Worm (Caenorhabditis elegans) whole organism, L4 larva: ENCODE results near the gene nhr-11.
A peak's percentile ranks its signal among the peaks of the same experiment; 100 is the strongest.

ENCODE experiments used
- F37D6.2 ChIP-seq: sonication (generic microtip); optimal IDR thresholded peaks from 2 replicates; lab custom pipeline; 2016; ENCODE audit warnings: mild to moderate bottlenecking, missing genetic modification characterization, missing compliant biosample characterization
- F44E2.7 ChIP-seq: fragments of 200-800 bp; sonication (Bioruptor generic); IDR thresholded peaks from 2 replicates; pipeline ENCODE4 v2.1.2; 2022; ENCODE audit warnings: missing genetic modification characterization, missing compliant biosample characterization
- ZK337.2 ChIP-seq: fragments of 200-800 bp; sonication (Bioruptor generic); IDR thresholded peaks from 2 replicates; pipeline ENCODE4 v1.3.6; 2022; ENCODE audit warnings: missing genetic modification reagents, missing genetic modification characterization, missing compliant biosample characterization
- aly-2 ChIP-seq: sonication (generic microtip); optimal IDR thresholded peaks from 2 replicates; lab custom pipeline; 2018; ENCODE audit warnings: missing biosample characterization, missing genetic modification characterization
- ceh-62 ChIP-seq: sonication (generic microtip); optimal IDR thresholded peaks from 2 replicates; lab custom pipeline; 2017; ENCODE audit warnings: missing biosample characterization, missing genetic modification characterization
- ces-1 ChIP-seq: fragments of 150-350 bp; sonication (generic microtip); optimal IDR thresholded peaks from 4 replicates; lab custom pipeline; 2014; ENCODE audit warnings: missing biosample characterization, missing genetic modification reagents, missing genetic modification characterization
- cey-2 ChIP-seq: sonication (generic microtip); optimal IDR thresholded peaks from 3 replicates; lab custom pipeline; 2017; ENCODE audit warnings: missing genetic modification characterization, mild to moderate bottlenecking, missing compliant biosample characterization, antibody characterized with exemption, borderline replicate concordance; ENCODE audit not compliant: insufficient read depth
- ctbp-1 ChIP-seq: fragments of 200-800 bp; sonication (Bioruptor generic); IDR thresholded peaks from 2 replicates; pipeline ENCODE4 v1.3.6; 2022; ENCODE audit warnings: missing genetic modification reagents, missing genetic modification characterization, missing compliant biosample characterization
- daf-19 ChIP-seq: fragments of 200-800 bp; sonication (Bioruptor generic); conservative IDR thresholded peaks from 2 replicates; pipeline ENCODE4 v1.3.6; 2022; ENCODE audit warnings: missing genetic modification characterization, missing compliant biosample characterization
- dmd-6 ChIP-seq: fragments of 200-800 bp; sonication (Bioruptor generic); IDR thresholded peaks from 2 replicates; pipeline ENCODE4 v1.3.6; 2022; ENCODE audit warnings: missing genetic modification reagents, missing genetic modification characterization, missing compliant biosample characterization
- dmd-8 ChIP-seq: fragments of 200-800 bp; sonication (Bioruptor generic); IDR thresholded peaks from 2 replicates; pipeline ENCODE4 v1.3.6; 2022; ENCODE audit warnings: missing genetic modification characterization, missing compliant biosample characterization
- duxl-1 ChIP-seq: sonication (generic microtip); optimal IDR thresholded peaks from 2 replicates; lab custom pipeline; 2016; ENCODE audit warnings: mild to moderate bottlenecking, missing genetic modification characterization, moderate library complexity, missing compliant biosample characterization; ENCODE audit not compliant: poor library complexity
- egl-27 ChIP-seq: sonication (generic microtip); optimal IDR thresholded peaks from 3 replicates; lab custom pipeline; 2017; ENCODE audit warnings: missing biosample characterization, missing genetic modification reagents, missing genetic modification characterization
- hif-1 ChIP-seq, 2 experiments: sonication (generic microtip); optimal IDR thresholded peaks; 2 replicates each; lab custom pipeline; 2016 to 2017; ENCODE audit warnings: missing compliant biosample characterization in 2 of 2, missing genetic modification characterization in 2 of 2, missing genetic modification reagents in 2 of 2, missing genotype in 2 of 2, mild to moderate bottlenecking in 1 of 2
- lsy-2 ChIP-seq, 2 experiments: fragments of 150-350 bp in 1 of 2; sonication (generic microtip) in 1 of 2; optimal IDR thresholded peaks; 2 replicates each; lab custom pipeline; 2014 to 2017; ENCODE audit warnings: missing biosample characterization in 2 of 2, missing genetic modification characterization in 2 of 2
- mep-1 ChIP-seq: fragments of 150-350 bp; sonication (generic microtip); optimal IDR thresholded peaks from 3 replicates; lab custom pipeline; 2014; ENCODE audit warnings: missing biosample characterization, missing genetic modification characterization
- mes-2 ChIP-seq: sonication (generic microtip); optimal IDR thresholded peaks from 2 replicates; lab custom pipeline; 2016; ENCODE audit warnings: missing genotype, mild to moderate bottlenecking, missing genetic modification characterization, missing compliant biosample characterization; ENCODE audit not compliant: poor library complexity, severe bottlenecking
- mxl-2 ChIP-seq: fragments of 200-800 bp; sonication (Bioruptor generic); conservative IDR thresholded peaks from 2 replicates; pipeline ENCODE4 v1.3.6; 2022; ENCODE audit warnings: missing genetic modification reagents, missing genetic modification characterization, missing compliant biosample characterization
- nhr-111 ChIP-seq: fragments of 200-800 bp; sonication (Bioruptor generic); optimal IDR thresholded peaks from 2 replicates; lab custom pipeline; 2018; ENCODE audit warnings: mild to moderate bottlenecking, missing genetic modification characterization, missing compliant biosample characterization
- nhr-28 ChIP-seq: fragments of 150-350 bp; optimal IDR thresholded peaks from 2 replicates; lab custom pipeline; 2014; ENCODE audit warnings: missing biosample characterization, missing genetic modification characterization
- pha-4 ChIP-seq, 2 experiments: fragments of 150-350 bp in 1 of 2; fragments of 200-800 bp in 1 of 2; sonication (Bioruptor generic) in 1 of 2; IDR thresholded peaks in 1 of 2; optimal IDR thresholded peaks in 1 of 2; 2 replicates each; pipeline versions ENCODE4 v1.3.6 to Lab custom; 2014 to 2022; ENCODE audit warnings: missing genetic modification characterization in 2 of 2, missing genetic modification reagents in 2 of 2, missing biosample characterization in 1 of 2, missing compliant biosample characterization in 1 of 2
- php-3 ChIP-seq: fragments of 200-800 bp; sonication (Bioruptor generic); IDR thresholded peaks from 2 replicates; pipeline ENCODE4 v1.3.6; 2022; ENCODE audit warnings: missing genetic modification reagents, missing genetic modification characterization, missing compliant biosample characterization
- pqm-1 ChIP-seq: sonication (generic microtip); optimal IDR thresholded peaks from 2 replicates; lab custom pipeline; 2017; ENCODE audit warnings: missing biosample characterization, missing genetic modification characterization
- saeg-2 ChIP-seq: fragments of 200-800 bp; sonication (Bioruptor generic); IDR thresholded peaks from 2 replicates; pipeline ENCODE4 v1.3.6; 2022; ENCODE audit warnings: missing genetic modification reagents, missing genetic modification characterization, missing compliant biosample characterization
- snpc-4 ChIP-seq: fragments of 150-350 bp; optimal IDR thresholded peaks from 2 replicates; lab custom pipeline; 2014; ENCODE audit warnings: missing biosample characterization, missing genetic modification characterization
- spr-1 ChIP-seq: sonication (generic microtip); optimal IDR thresholded peaks from 2 replicates; lab custom pipeline; 2016; ENCODE audit warnings: mild to moderate bottlenecking, missing genetic modification characterization, missing compliant biosample characterization
- tag-97 ChIP-seq: fragments of 200-800 bp; sonication (Bioruptor generic); IDR thresholded peaks from 2 replicates; pipeline ENCODE4 v1.3.6; 2022; ENCODE audit warnings: missing genetic modification characterization, missing compliant biosample characterization
- tra-1 ChIP-seq: fragments of 200-800 bp; sonication (Bioruptor generic); IDR thresholded peaks from 2 replicates; pipeline ENCODE4 v1.3.6; 2022; ENCODE audit warnings: missing genetic modification reagents, missing genetic modification characterization, missing compliant biosample characterization
- unc-39 ChIP-seq: sonication (generic microtip); optimal IDR thresholded peaks from 2 replicates; lab custom pipeline; 2017; ENCODE audit warnings: missing biosample characterization, missing genetic modification characterization
- zfp-3 ChIP-seq: fragments of 200-800 bp; sonication (Bioruptor generic); conservative IDR thresholded peaks from 2 replicates; pipeline ENCODE4 v1.3.6; 2022; ENCODE audit warnings: missing genetic modification reagents, missing genetic modification characterization, missing compliant biosample characterization
- zip-11 ChIP-seq: fragments of 200-800 bp; sonication (Bioruptor generic); IDR thresholded peaks from 2 replicates; pipeline ENCODE4 v1.3.6; 2022; ENCODE audit warnings: missing genetic modification characterization, missing compliant biosample characterization
- ztf-11 ChIP-seq: fragments of 150-350 bp; optimal IDR thresholded peaks from 2 replicates; lab custom pipeline; 2014; ENCODE audit warnings: missing biosample characterization, missing genetic modification characterization

The nhr-11 gene

DNA sequence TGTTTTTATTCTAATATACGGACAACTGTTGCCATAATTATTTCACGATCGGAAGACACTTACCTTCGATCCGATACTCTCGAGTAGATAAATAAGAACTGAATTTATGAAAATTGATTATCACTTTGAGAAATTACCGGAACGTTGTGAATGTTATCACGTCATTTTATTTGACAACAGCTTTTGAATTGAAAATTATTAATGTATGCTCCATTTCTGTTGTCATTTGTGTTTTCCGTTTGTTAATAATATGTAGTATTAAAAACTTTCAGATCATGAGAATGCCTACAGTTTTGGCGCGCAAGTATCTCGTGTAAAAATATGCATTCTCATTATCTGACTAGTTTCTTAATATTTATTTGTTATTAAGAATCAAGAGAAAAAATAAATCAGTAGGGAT is 35.5 kb upstream of the nhr-11 start, which contains the start of gene C53D6.10:
C53D6.10 (minus strand) TSS at position 101 of the 400 bp plus-strand sequence.
- TF ChIP-seq php-3 (no peak), ZK337.2 (no peak), ces-1 (GFP tag; lab: Kevin White, UChicago) (no peak), mxl-2 (GFP tag; lab: Robert Waterston, UW) (no peak), ctbp-1 (GFP tag; lab: Robert Waterston, UW) (no peak), lsy-2 (tag; optimal IDR thresholded peaks at IDR 0.05; lab: Kevin White, UChicago) (no peak), dmd-8 (GFP tag; lab: Robert Waterston, UW) (no peak), daf-19 (GFP tag; lab: Robert Waterston, UW) (no peak), tag-97 (GFP tag; lab: Robert Waterston, UW) (no peak), mes-2 (tag; lab: Kevin White, UChicago) (no peak), zip-11 (GFP tag; lab: Robert Waterston, UW) (no peak), ceh-62 (no peak), pqm-1 (no peak)

- TF ChIP-seq ceh-62 (no peak), mes-2 (tag; lab: Kevin White, UChicago) (no peak), spr-1 (tag; lab: Kevin White, UChicago) (no peak), saeg-2 (GFP tag; lab: Robert Waterston, UW) (no peak), snpc-4 (tag; lab: Kevin White, UChicago) (no peak)
Observed at ce11 chrIV:9037063-9037462, 32.7 kb upstream of the nhr-11 start, which contains the start of gene C53D6.7. C53D6.7 (minus strand) TSS chrIV:9037163.

ce11 chrIV:9040393-9040792 is 29.4 kb upstream of the nhr-11 start, which contains the start of gene Y73F4A.3:
Y73F4A.3 (minus strand) TSS chrIV:9040493.
- TF ChIP-seq dmd-6 = no peak
- TF ChIP-seq mes-2 (tag; lab: Kevin White, UChicago) = no peak
- no peak for TF ChIP-seq unc-39 (tag; lab: Kevin White, UChicago)
- TF ChIP-seq aly-2 = no peak
- TF ChIP-seq pqm-1 = no peak
- no peak for TF ChIP-seq zfp-3
- TF ChIP-seq F44E2.7 (GFP tag; lab: Robert Waterston, UW) = no peak
- TF ChIP-seq pha-4 (GFP tag; IDR thresholded peaks at IDR 0.05; lab: Robert Waterston, UW) = no peak
- no peak for TF ChIP-seq pha-4 (tag; optimal IDR thresholded peaks at IDR 0.05; lab: Kevin White, UChicago)
- no peak for TF ChIP-seq nhr-111 (GFP tag; lab: Kevin White, UChicago)
- TF ChIP-seq cey-2 (tag; lab: Kevin White, UChicago) = no peak
- no peak for TF ChIP-seq nhr-28 (tag; lab: Kevin White, UChicago)
- no peak for TF ChIP-seq tra-1 (GFP tag; lab: Robert Waterston, UW)
- no peak for TF ChIP-seq ctbp-1 (GFP tag; lab: Robert Waterston, UW)
- TF ChIP-seq duxl-1 (tag; lab: Kevin White, UChicago) = no peak
- no peak for TF ChIP-seq mep-1 (tag; lab: Kevin White, UChicago)
- TF ChIP-seq egl-27 = no peak
- TF ChIP-seq hif-1 (tag; optimal IDR thresholded peaks at IDR 0.05; lab: Kevin White, UChicago) = no peak
- TF ChIP-seq, all 104 proteins: peak for 0

DNA sequence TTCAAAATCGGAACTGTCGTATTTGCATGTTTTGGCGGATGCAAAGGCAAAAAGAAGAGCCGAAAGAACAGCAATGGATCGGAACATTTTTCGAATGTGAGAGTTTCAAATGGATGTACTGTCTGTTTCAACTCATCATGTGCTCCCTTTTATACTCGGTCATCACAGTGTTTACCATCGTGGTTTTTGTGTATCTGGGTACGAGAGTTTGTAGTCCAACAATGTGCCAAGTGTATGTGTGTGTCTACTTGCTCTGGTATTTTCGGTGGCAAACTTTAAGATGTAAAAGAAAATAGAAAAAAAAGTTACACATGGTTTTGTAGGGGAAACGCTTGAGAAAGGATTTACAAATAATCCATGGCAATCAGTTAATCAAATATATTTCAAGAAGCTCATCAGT is 26.6 kb upstream of the nhr-11 start, which contains the start of gene Y73F4A.2:
Y73F4A.2 (minus strand) TSS at position 124 of the 400 bp plus-strand sequence.
- TF ChIP-seq snpc-4 (tag; lab: Kevin White, UChicago) (no peak), nhr-28 (tag; lab: Kevin White, UChicago) (peak; percentile 49), nhr-111 (GFP tag; lab: Kevin White, UChicago) (no peak), pha-4 (GFP tag; IDR thresholded peaks at IDR 0.05; lab: Robert Waterston, UW) (no peak), pha-4 (tag; optimal IDR thresholded peaks at IDR 0.05; lab: Kevin White, UChicago) (no peak), ztf-11 (no peak)
- TF ChIP-seq, all 104 proteins: peak for 1

DNA sequence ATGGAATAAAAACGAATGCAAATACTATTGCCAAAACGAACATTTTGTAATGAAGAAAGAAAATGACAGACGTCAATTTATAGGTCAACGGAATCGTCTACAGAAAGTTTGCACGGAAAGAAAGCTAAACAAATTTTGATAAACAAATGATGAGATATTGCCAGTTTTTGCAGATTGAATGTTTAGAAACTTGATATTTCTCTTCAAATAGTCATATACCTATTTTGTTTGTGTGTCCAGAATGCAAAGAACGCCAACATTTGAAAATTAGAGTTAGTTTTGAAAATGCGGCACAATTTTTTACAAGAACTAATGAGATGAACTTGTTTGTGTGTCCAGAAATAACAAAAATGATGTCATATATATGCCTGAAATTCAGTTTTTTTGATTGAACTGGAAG is 24.6 kb upstream of the nhr-11 start, which contains the start of gene Y73F4A.1:
Y73F4A.1 (minus strand) TSS at position 101 of the 400 bp plus-strand sequence.
- TF ChIP-seq F37D6.2 (tag; lab: Kevin White, UChicago) (no peak), tra-1 (GFP tag; lab: Robert Waterston, UW) (no peak)
- TF ChIP-seq, all 104 proteins: peak for 0
